Fruit fly (Drosophila melanogaster): ENCODE results near the gene Uch-L5.

Uch-L5 gene

dm6 chr3L:9435315-9435714, 41.5 kb downstream of the Uch-L5 start, which contains the start of gene CG42526 (continued):
- TF ChIP-seq wdn (GFP tag; IDR thresholded peaks at IDR 0.05): no peak
- peak; percentile 66 for TF ChIP-seq CG30403 (GFP tag; optimal IDR thresholded peaks at IDR 0.05)
- TF ChIP-seq CG43689 (GFP tag; IDR thresholded peaks at IDR 0.05): 0 out of 2 replicates have a peak, but pooled peaks have one; percentile 10
- TF ChIP-seq MBD-R2 (GFP tag; IDR thresholded peaks at IDR 0.05): peak; percentile 70
- TF ChIP-seq GATAe (GFP tag; conservative IDR thresholded peaks at IDR 0.05): no peak; the same call in 1 of the 2 replicates
- no peak for TF ChIP-seq Gug (GFP tag; IDR thresholded peaks at IDR 0.05)
- TF ChIP-seq CG13123 (GFP tag; optimal IDR thresholded peaks at IDR 0.05): peak; percentile 7
- TF ChIP-seq zf30C (GFP tag; optimal IDR thresholded peaks at IDR 0.05): no peak
- peak; percentile 83 for TF ChIP-seq CG13287 (GFP tag; IDR thresholded peaks at IDR 0.05; ENCODE audit: partially characterized antibody)
- TF ChIP-seq CG4328 (GFP tag; optimal IDR thresholded peaks at IDR 0.05): no peak
- TF ChIP-seq Fer1 (GFP tag; optimal IDR thresholded peaks at IDR 0.05): peak; percentile 43
- TF ChIP-seq NFAT (GFP tag; IDR thresholded peaks at IDR 0.05): peak; percentile 22; the same call in 1 of the 2 replicates
- TF ChIP-seq ase (GFP tag; IDR thresholded peaks at IDR 0.05): no peak
- peak; percentile 41 for TF ChIP-seq HmgZ (tag; optimal IDR thresholded peaks at IDR 0.05)
- TF ChIP-seq Atf3 (GFP tag; optimal IDR thresholded peaks at IDR 0.05): no peak
- no peak for TF ChIP-seq CG7271 (tag; optimal IDR thresholded peaks at IDR 0.05)
- no peak for TF ChIP-seq trh (GFP tag; optimal IDR thresholded peaks at IDR 0.05)
- TF ChIP-seq caup (GFP tag; optimal IDR thresholded peaks at IDR 0.05; ENCODE audit: severe bottlenecking): peak; percentile 39
- no peak for TF ChIP-seq Doc2 (GFP tag; IDR thresholded peaks at IDR 0.05)
- peak; percentile 82 for TF ChIP-seq CG15514 (GFP tag; optimal IDR thresholded peaks at IDR 0.05)
- no peak for TF ChIP-seq Drgx (GFP tag; IDR thresholded peaks at IDR 0.05)
- TF ChIP-seq Dad (GFP tag; optimal IDR thresholded peaks at IDR 0.05): no peak
- no peak for TF ChIP-seq mld (GFP tag; IDR thresholded peaks at IDR 0.05; ENCODE audit: partially characterized antibody)
- no peak for TF ChIP-seq CG7987 (GFP tag; optimal IDR thresholded peaks at IDR 0.05)
- no peak for TF ChIP-seq gcm (GFP tag; optimal IDR thresholded peaks at IDR 0.05)
- no peak for TF ChIP-seq cg (GFP tag; optimal IDR thresholded peaks at IDR 0.05)
- peak; percentile 2 for TF ChIP-seq shn (GFP tag; optimal IDR thresholded peaks at IDR 0.05)
- TF ChIP-seq CG8388 (GFP tag; optimal IDR thresholded peaks at IDR 0.05): peak; percentile 1
- TF ChIP-seq CG6683 (GFP tag; optimal IDR thresholded peaks at IDR 0.05): no peak
- TF ChIP-seq CoRest (tag; optimal IDR thresholded peaks at IDR 0.05): peak; percentile 35
- peak; percentile 33 for TF ChIP-seq CG11723 (GFP tag; optimal IDR thresholded peaks at IDR 0.05)
- no peak for TF ChIP-seq twi (tag; optimal IDR thresholded peaks at IDR 0.05)
- TF ChIP-seq odd (GFP tag; optimal IDR thresholded peaks at IDR 0.05): no peak
- TF ChIP-seq pfk (GFP tag; optimal IDR thresholded peaks at IDR 0.05): no peak
- no peak for TF ChIP-seq CG14860 (GFP tag; IDR thresholded peaks at IDR 0.05; ENCODE audit: partially characterized antibody)
- no peak for TF ChIP-seq MTF-1 (GFP tag; optimal IDR thresholded peaks at IDR 0.05; ENCODE audit: borderline replicate concordance)
- no peak for TF ChIP-seq jumu (GFP tag; optimal IDR thresholded peaks at IDR 0.05)
- peak; percentile 12 for TF ChIP-seq CG33213 (GFP tag; optimal IDR thresholded peaks at IDR 0.05)
- TF ChIP-seq CG10147 (GFP tag; optimal IDR thresholded peaks at IDR 0.05): peak; percentile 22
- TF ChIP-seq Sox100B (GFP tag; optimal IDR thresholded peaks at IDR 0.05): no peak
- peak; percentile 25; the same call in 1 of the 3 replicates for TF ChIP-seq HLH4C (GFP tag; IDR thresholded peaks at IDR 0.05; ENCODE audit: partially characterized antibody)
- no peak for TF ChIP-seq TFAM (GFP tag; optimal IDR thresholded peaks at IDR 0.05)
- no peak for TF ChIP-seq Camta (GFP tag; optimal IDR thresholded peaks at IDR 0.05)
- TF ChIP-seq CG17328 (GFP tag; IDR thresholded peaks at IDR 0.05): peak; percentile 46; the same call in 1 of the 2 replicates
- TF ChIP-seq Oli (tag; optimal IDR thresholded peaks at IDR 0.05): no peak
- TF ChIP-seq chif (GFP tag; optimal IDR thresholded peaks at IDR 0.05): peak in 1 of 2 experiments; percentile 39
- TF ChIP-seq MESR4 (GFP tag; optimal IDR thresholded peaks at IDR 0.05): peak; percentile 22
- TF ChIP-seq CG6854 (GFP tag; optimal IDR thresholded peaks at IDR 0.05): no peak
- no peak for TF ChIP-seq Xrp1 (GFP tag; IDR thresholded peaks at IDR 0.05)
- TF ChIP-seq Awh (GFP tag; IDR thresholded peaks at IDR 0.05): no peak
